Worm (Caenorhabditis elegans): ENCODE data around the gene lst-2.

DNA sequence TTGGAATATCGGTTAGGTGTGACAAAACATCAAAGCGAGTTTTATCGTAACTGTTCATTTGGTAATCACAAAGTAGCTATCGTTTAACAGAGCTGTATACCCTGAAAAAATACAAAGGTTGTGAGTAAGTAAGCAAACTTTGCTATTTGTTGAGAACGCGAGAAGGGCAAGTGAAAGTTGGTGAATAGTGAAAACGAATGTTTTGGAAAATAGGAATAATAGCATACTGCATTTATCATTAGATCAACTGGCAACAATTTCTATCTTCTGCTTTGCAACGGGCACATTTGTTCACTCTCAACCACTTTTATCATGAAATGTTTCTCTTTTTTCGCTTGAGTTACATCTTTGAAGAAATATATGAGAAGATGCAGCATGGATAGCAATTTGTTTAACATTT is 54.4 kb downstream of the lst-2 start, which contains the start of gene C24A8.5:
- TF ChIP-seq nhr-28 (tag; optimal IDR thresholded peaks at IDR 0.05) (no peak), elt-3 (tag; optimal IDR thresholded peaks at IDR 0.05) (no peak), mep-1 (tag; optimal IDR thresholded peaks at IDR 0.05) (no peak), sem-2 (GFP tag; optimal IDR thresholded peaks at IDR 0.05) (no peak), hlh-1 (tag; optimal IDR thresholded peaks at IDR 0.05) (no peak), lin-13 (tag; optimal IDR thresholded peaks at IDR 0.05) (no peak), M03D4.4 (tag; optimal IDR thresholded peaks at IDR 0.05) (no peak), tbx-8 (GFP tag; optimal IDR thresholded peaks at IDR 0.05) (no peak), unc-62 (GFP tag; optimal IDR thresholded peaks at IDR 0.05) (no peak), nhr-76 (tag; optimal IDR thresholded peaks at IDR 0.05) (no peak), flh-1 (GFP tag; optimal IDR thresholded peaks at IDR 0.05) (no peak), mab-5 (tag; optimal IDR thresholded peaks at IDR 0.05) (no peak), unc-39 (tag; optimal IDR thresholded peaks at IDR 0.05) (no peak), ces-1 (GFP tag; optimal IDR thresholded peaks at IDR 0.05) (no peak)
